Fruit fly (Drosophila melanogaster) whole organism, embryonic: ENCODE results near the gene Rpp14b.

Experiments used
- Abd-B ChIP-seq: fragments of 200-800 bp; sonication (Bioruptor generic); optimal IDR thresholded peaks from 2 replicates; lab custom pipeline; 2018; ENCODE audit warnings: missing biosample characterization, mild to moderate bottlenecking, missing genetic modification characterization, moderate library complexity
- CG12155 ChIP-seq: fragments of 200-800 bp; sonication (Bioruptor generic); optimal IDR thresholded peaks from 3 replicates; lab custom pipeline; 2016; ENCODE audit warnings: missing biosample characterization, missing genetic modification characterization
- CG12219 ChIP-seq: fragments of 200-800 bp; sonication (Bioruptor generic); optimal IDR thresholded peaks from 3 replicates; lab custom pipeline; 2018; ENCODE audit warnings: missing biosample characterization, mild to moderate bottlenecking, missing genetic modification characterization
- CG14014 ChIP-seq: fragments of 200-800 bp; sonication (Bioruptor generic); IDR thresholded peaks from 2 replicates; pipeline ENCODE4 v1.3.6; 2022; ENCODE audit warnings: missing biosample characterization, missing genetic modification characterization
- CG14050 ChIP-seq: fragments of 200-800 bp; sonication (Bioruptor generic); IDR thresholded peaks from 3 replicates; pipeline ENCODE4 v1.3.6; 2022; ENCODE audit warnings: missing biosample characterization, missing genetic modification characterization
- CG1529 ChIP-seq: fragments of 200-800 bp; sonication (Bioruptor generic); optimal IDR thresholded peaks from 3 replicates; lab custom pipeline; 2018; ENCODE audit warnings: missing biosample characterization, missing genetic modification characterization
- CG17186 ChIP-seq: fragments of 200-800 bp; sonication (Bioruptor generic); optimal IDR thresholded peaks from 3 replicates; lab custom pipeline; 2017; ENCODE audit warnings: missing biosample characterization, missing genetic modification reagents, missing genetic modification characterization
- CG17328 ChIP-seq: fragments of 200-800 bp; sonication (Bioruptor generic); IDR thresholded peaks from 2 replicates; pipeline ENCODE4 v1.3.6; 2022; ENCODE audit warnings: missing biosample characterization, missing genetic modification characterization
- CG17612 ChIP-seq: fragments of 200-800 bp; sonication (Bioruptor generic); IDR thresholded peaks from 2 replicates; pipeline ENCODE4 v1.3.6; 2022; ENCODE audit warnings: missing biosample characterization, missing genetic modification characterization
- CG32532 ChIP-seq: fragments of 200-800 bp; sonication (Bioruptor generic); IDR thresholded peaks from 2 replicates; pipeline ENCODE4 v1.3.6; 2022; ENCODE audit warnings: missing biosample characterization, missing genetic modification characterization
- CG3407 ChIP-seq: fragments of 200-800 bp; sonication (Bioruptor generic); optimal IDR thresholded peaks from 2 replicates; lab custom pipeline; 2018; ENCODE audit warnings: missing biosample characterization, mild to moderate bottlenecking, missing genetic modification characterization
- CG34224 ChIP-seq: fragments of 200-800 bp; sonication (Bioruptor generic); IDR thresholded peaks from 3 replicates; pipeline ENCODE4 v1.3.6; 2022; ENCODE audit warnings: missing biosample characterization, missing genetic modification characterization; ENCODE audit not compliant: partially characterized antibody
- CG3995 ChIP-seq: fragments of 200-800 bp; sonication (Bioruptor generic); optimal IDR thresholded peaks from 3 replicates; lab custom pipeline; 2016; ENCODE audit warnings: missing biosample characterization, missing genetic modification characterization
- CG4854 ChIP-seq: fragments of 200-800 bp; sonication (Bioruptor generic); optimal IDR thresholded peaks from 2 replicates; lab custom pipeline; 2016; ENCODE audit warnings: missing biosample characterization, missing genetic modification characterization, inconsistent platforms
- CG6854 ChIP-seq: fragments of 200-800 bp; sonication (Bioruptor generic); optimal IDR thresholded peaks from 3 replicates; lab custom pipeline; 2017; ENCODE audit warnings: missing biosample characterization, mild to moderate bottlenecking, missing genetic modification characterization
- CG7372 ChIP-seq: fragments of 200-800 bp; sonication (Bioruptor generic); IDR thresholded peaks from 2 replicates; pipeline ENCODE4 v1.3.6; 2022; ENCODE audit warnings: missing biosample characterization, missing genetic modification characterization
- CG8924 ChIP-seq: fragments of 200-800 bp; optimal IDR thresholded peaks from 3 replicates; lab custom pipeline; 2019; ENCODE audit warnings: missing biosample characterization, mild to moderate bottlenecking, missing genetic modification characterization, moderate library complexity
- CG9215 ChIP-seq: fragments of 200-800 bp; sonication (Bioruptor generic); IDR thresholded peaks from 2 replicates; pipeline ENCODE4 v1.3.6; 2022; ENCODE audit warnings: missing biosample characterization, missing genetic modification characterization
- Chrac-16 ChIP-seq: fragments of 200-800 bp; sonication (Bioruptor generic); optimal IDR thresholded peaks from 3 replicates; lab custom pipeline; 2016; ENCODE audit warnings: missing biosample characterization, missing genetic modification characterization
- E2f2 ChIP-seq: fragments of 200-800 bp; sonication (Bioruptor generic); IDR thresholded peaks from 2 replicates; pipeline ENCODE4 v1.3.6; 2022; ENCODE audit warnings: missing biosample characterization, missing genetic modification characterization
- Gug ChIP-seq: fragments of 200-800 bp; sonication (Bioruptor generic); IDR thresholded peaks from 4 replicates; pipeline ENCODE4 v1.3.6; 2022; ENCODE audit warnings: missing biosample characterization, missing genetic modification characterization
- HLH3B ChIP-seq: fragments of 200-800 bp; sonication (Bioruptor generic); IDR thresholded peaks from 2 replicates; pipeline ENCODE4 v1.3.6; 2022; ENCODE audit warnings: missing biosample characterization, missing genetic modification characterization
- HLH54F ChIP-seq: fragments of 200-800 bp; sonication (Bioruptor generic); optimal IDR thresholded peaks from 3 replicates; lab custom pipeline; 2016; ENCODE audit warnings: missing biosample characterization, missing genetic modification characterization
- MTF-1 ChIP-seq: fragments of 200-800 bp; sonication (Bioruptor generic); optimal IDR thresholded peaks from 2 replicates; lab custom pipeline; 2018; ENCODE audit warnings: missing biosample characterization, mild to moderate bottlenecking, missing genetic modification characterization, borderline replicate concordance
- Nf-YA ChIP-seq: fragments of 200-800 bp; sonication (Bioruptor generic); IDR thresholded peaks from 2 replicates; pipeline ENCODE4 v1.3.6; 2022; ENCODE audit warnings: missing biosample characterization, missing genetic modification characterization
- Stat92E ChIP-seq, 3 experiments: fragments of >200 bp in 2 of 3; fragments of 200-800 bp in 1 of 3; sonication (Bioruptor generic) in 1 of 3; optimal IDR thresholded peaks; 2 replicates each; lab custom pipeline; 2017 to 2019; ENCODE audit warnings: missing biosample characterization in 3 of 3, missing genetic modification characterization in 3 of 3, mild to moderate bottlenecking in 1 of 3, moderate library complexity in 1 of 3
- Taf1 ChIP-seq: fragments of 200-800 bp; sonication (Bioruptor generic); IDR thresholded peaks from 2 replicates; pipeline ENCODE4 v1.3.6; 2022; ENCODE audit warnings: missing biosample characterization, missing genetic modification characterization
- aop ChIP-seq: fragments of 200-800 bp; sonication (Bioruptor generic); IDR thresholded peaks from 2 replicates; pipeline ENCODE4 v1.3.6; 2022; ENCODE audit warnings: missing biosample characterization, missing genetic modification characterization
- ash1 ChIP-seq: fragments of 200-800 bp; sonication (Bioruptor generic); optimal IDR thresholded peaks from 2 replicates; lab custom pipeline; 2018; ENCODE audit warnings: missing biosample characterization, mild to moderate bottlenecking, missing genetic modification characterization
- ato ChIP-seq: fragments of 200-800 bp; sonication (Bioruptor generic); IDR thresholded peaks from 2 replicates; pipeline ENCODE4 v1.3.6; 2022; ENCODE audit warnings: missing biosample characterization, missing genetic modification characterization; ENCODE audit not compliant: partially characterized antibody
- corto ChIP-seq: fragments of 200-800 bp; sonication (Bioruptor generic); optimal IDR thresholded peaks from 2 replicates; lab custom pipeline; 2016; ENCODE audit warnings: missing biosample characterization, mild to moderate bottlenecking, missing genetic modification characterization, moderate library complexity
- crc ChIP-seq: fragments of 200-800 bp; sonication (Bioruptor generic); optimal IDR thresholded peaks from 2 replicates; lab custom pipeline; 2016; ENCODE audit warnings: missing biosample characterization, missing genetic modification characterization
- dpn ChIP-seq, 2 experiments: fragments of 200-800 bp; sonication (Bioruptor generic); optimal IDR thresholded peaks; 3 replicates each; lab custom pipeline; 2016; ENCODE audit warnings: missing biosample characterization in 2 of 2, missing genetic modification characterization in 2 of 2
- dysf ChIP-seq: fragments of 200-800 bp; sonication (Bioruptor generic); IDR thresholded peaks from 3 replicates; pipeline ENCODE4 v1.3.6; 2022; ENCODE audit warnings: missing biosample characterization, missing genetic modification characterization
- ems ChIP-seq: fragments of 200-800 bp; sonication (Bioruptor generic); optimal IDR thresholded peaks from 3 replicates; lab custom pipeline; 2016; ENCODE audit warnings: missing biosample characterization, missing genetic modification characterization
- eve ChIP-seq, 2 experiments: fragments of >200 bp; optimal IDR thresholded peaks; 2 replicates each; lab custom pipeline; 2017; ENCODE audit warnings: missing biosample characterization in 2 of 2, missing genetic modification characterization in 2 of 2
- ewg ChIP-seq: fragments of 200-800 bp; sonication (Bioruptor generic); optimal IDR thresholded peaks from 3 replicates; lab custom pipeline; 2017; ENCODE audit warnings: mild to moderate bottlenecking, missing biosample characterization, missing genetic modification reagents, missing genetic modification characterization
- gfzf ChIP-seq: fragments of 200-800 bp; sonication (Bioruptor generic); optimal IDR thresholded peaks from 2 replicates; lab custom pipeline; 2016; ENCODE audit warnings: missing biosample characterization, mild to moderate bottlenecking, missing genetic modification characterization, moderate library complexity
- grau ChIP-seq: fragments of 200-800 bp; optimal IDR thresholded peaks from 3 replicates; lab custom pipeline; 2019; ENCODE audit warnings: missing biosample characterization, mild to moderate bottlenecking, missing genetic modification characterization, moderate library complexity
- kni ChIP-seq: fragments of 200-800 bp; sonication (Bioruptor generic); optimal IDR thresholded peaks from 3 replicates; lab custom pipeline; 2017; ENCODE audit warnings: mild to moderate bottlenecking, missing biosample characterization, missing genetic modification reagents, missing genetic modification characterization
- lov ChIP-seq, 2 experiments: fragments of 200-800 bp in 1 of 2; fragments of >200 bp in 1 of 2; sonication (Bioruptor generic) in 1 of 2; IDR thresholded peaks in 1 of 2; optimal IDR thresholded peaks in 1 of 2; 2 replicates in 1 of 2; 3 replicates in 1 of 2; pipeline versions ENCODE4 v1.3.6 to Lab custom; 2017 to 2022; ENCODE audit warnings: missing biosample characterization in 1 of 2, missing genetic modification characterization in 1 of 2
- p53 ChIP-seq: fragments of 200-800 bp; sonication (Bioruptor generic); optimal IDR thresholded peaks from 2 replicates; lab custom pipeline; 2016; ENCODE audit warnings: missing biosample characterization, missing genetic modification characterization
- pfk ChIP-seq: fragments of 200-800 bp; sonication (Bioruptor generic); optimal IDR thresholded peaks from 2 replicates; lab custom pipeline; 2018; ENCODE audit warnings: missing biosample characterization, mild to moderate bottlenecking, missing genetic modification characterization, moderate library complexity
- pita ChIP-seq: fragments of 200-800 bp; sonication (Bioruptor generic); optimal IDR thresholded peaks from 2 replicates; lab custom pipeline; 2017; ENCODE audit warnings: missing biosample characterization, mild to moderate bottlenecking, missing genetic modification characterization
- ranshi ChIP-seq: fragments of 200-800 bp; sonication (Bioruptor generic); IDR thresholded peaks from 2 replicates; pipeline ENCODE4 v1.3.6; 2022; ENCODE audit warnings: missing biosample characterization, missing genetic modification characterization
- sima ChIP-seq: fragments of 200-800 bp; sonication (Bioruptor generic); optimal IDR thresholded peaks from 2 replicates; lab custom pipeline; 2016; ENCODE audit warnings: missing biosample characterization, missing genetic modification characterization
- slbo ChIP-seq: fragments of 200-800 bp; sonication (Bioruptor generic); IDR thresholded peaks from 2 replicates; pipeline ENCODE4 v1.3.6; 2022; ENCODE audit warnings: missing biosample characterization, missing genetic modification characterization
- sqz ChIP-seq: fragments of 200-800 bp; sonication (Bioruptor generic); optimal IDR thresholded peaks from 3 replicates; lab custom pipeline; 2018; ENCODE audit warnings: missing biosample characterization, mild to moderate bottlenecking, missing genetic modification characterization
- sr ChIP-seq: fragments of 200-800 bp; sonication (Bioruptor generic); IDR thresholded peaks from 3 replicates; pipeline ENCODE4 v1.3.6; 2022; ENCODE audit warnings: missing biosample characterization, missing genetic modification characterization
- stwl ChIP-seq: fragments of 200-800 bp; sonication (Bioruptor generic); optimal IDR thresholded peaks from 3 replicates; lab custom pipeline; 2018; ENCODE audit warnings: missing biosample characterization, mild to moderate bottlenecking, missing genetic modification characterization, moderate library complexity
- vnd ChIP-seq: fragments of 200-800 bp; sonication (Bioruptor generic); IDR thresholded peaks from 3 replicates; pipeline ENCODE4 v1.3.6; 2022; ENCODE audit warnings: missing biosample characterization, missing genetic modification characterization; ENCODE audit not compliant: partially characterized antibody

Gene Rpp14b

dm6 chr3R:30092700-30093044, 36.9 kb downstream of the Rpp14b start (continued):
- TF ChIP-seq CG9215 (peak; percentile 85), ems (GFP tag; lab: Kevin White, UChicago) (peak; percentile 86), CG4854 (GFP tag; lab: Kevin White, UChicago) (peak; percentile 74), aop (no peak), kni (GFP tag; lab: Kevin White, UChicago) (peak; percentile 36), CG14014 (GFP tag; lab: Robert Waterston, UW) (peak; percentile 89), dpn (GFP tag; optimal IDR thresholded peaks at IDR 0.05; lab: Kevin White, UChicago) (peak; percentile 87 to 88), ash1 (GFP tag; lab: Kevin White, UChicago) (no peak), sqz (GFP tag; lab: Kevin White, UChicago) (peak; percentile 17), ewg (peak; percentile 69), CG17328 (GFP tag; lab: Robert Waterston, UW) (peak; percentile 83), Abd-B (GFP tag; lab: Kevin White, UChicago) (peak; percentile 72), CG1529 (GFP tag; lab: Kevin White, UChicago) (peak; percentile 68), CG17186 (GFP tag; lab: Kevin White, UChicago) (peak; percentile 28), sr (GFP tag; lab: Robert Waterston, UW) (peak; percentile 55; the same call in 1 of the 3 replicates), CG14050 (peak; percentile 83), lov (optimal IDR thresholded peaks at IDR 0.05; lab: Kevin White, UChicago) (no peak), lov (GFP tag; IDR thresholded peaks at IDR 0.05; lab: Robert Waterston, UW) (peak; percentile 82), E2f2 (GFP tag; lab: Robert Waterston, UW) (peak; percentile 57), CG32532 (GFP tag; lab: Robert Waterston, UW) (peak; percentile 91), stwl (tag; lab: Kevin White, UChicago) (no peak), HLH3B (GFP tag; lab: Robert Waterston, UW) (peak; percentile 88), MTF-1 (GFP tag; lab: Kevin White, UChicago) (peak; percentile 50), Gug (GFP tag; lab: Robert Waterston, UW) (peak; percentile 78), CG3995 (GFP tag; lab: Kevin White, UChicago) (no peak), eve (GFP tag; optimal IDR thresholded peaks at IDR 0.05; lab: Kevin White, UChicago) (peak in 1 of 2 experiments; percentile 76), crc (peak; percentile 80), corto (GFP tag; lab: Kevin White, UChicago) (no peak), Stat92E (GFP tag; optimal IDR thresholded peaks at IDR 0.05; lab: Kevin White, UChicago) (no peak), Nf-YA (GFP tag; lab: Robert Waterston, UW) (peak; percentile 63; the same call in 1 of the 2 replicates), gfzf (GFP tag; lab: Kevin White, UChicago) (no peak), CG12219 (GFP tag; lab: Kevin White, UChicago) (peak; percentile 82), CG6854 (GFP tag; lab: Kevin White, UChicago) (peak; percentile 69), slbo (GFP tag; lab: Robert Waterston, UW) (peak; percentile 93), CG8924 (peak; percentile 85), vnd (GFP tag; lab: Robert Waterston, UW) (no peak), CG17612 (GFP tag; lab: Robert Waterston, UW) (peak; percentile 76), pita (GFP tag; lab: Kevin White, UChicago) (no peak), Chrac-16 (peak; percentile 81), dysf (GFP tag; lab: Robert Waterston, UW) (peak; percentile 91), ranshi (GFP tag; lab: Robert Waterston, UW) (peak; percentile 90), p53 (GFP tag; lab: Kevin White, UChicago) (peak; percentile 26), Taf1 (GFP tag; lab: Robert Waterston, UW) (peak; percentile 69), HLH54F (GFP tag; lab: Kevin White, UChicago) (peak; percentile 83), pfk (GFP tag; lab: Kevin White, UChicago) (no peak), CG7372 (peak; percentile 79), sima (GFP tag; lab: Kevin White, UChicago) (peak; percentile 80), CG34224 (GFP tag; lab: Robert Waterston, UW) (no peak), CG3407 (peak; percentile 71), grau (tag; lab: Kevin White, UChicago) (peak; percentile 86), CG12155 (peak; percentile 83), ato (GFP tag; lab: Robert Waterston, UW) (no peak)
